Comparison of ENCODE assay signal across 4 fruit fly cellular contexts in genomic region chr2L:13373435-13374242, dm6.
TF ChIP-seq lines count a peak whose summit lies in the region.

TSS of gene Bdp1 (minus strand) at chr2L:13373890.
TSS of gene CG6565 (plus strand) at chr2L:13374019.

TF ChIP-seq in whole organism, adult, 20 proteins besides CTCF, POLR2A, EP300 and RAD21 (continued from another document):
- TF ChIP-seq CG12768 (GFP tag; optimal IDR thresholded peaks at IDR 0.05; lab: Kevin White, UChicago), result peak; percentile 98
- no peak for TF ChIP-seq kay (GFP tag; lab: Kevin White, UChicago; ENCODE audit: borderline replicate concordance)

TF ChIP-seq in whole organism, embryonic, 481 proteins besides CTCF, POLR2A, EP300 and RAD21 (continued from another document and continues in another):
- TF ChIP-seq stwl (tag; optimal IDR thresholded peaks at IDR 0.05; lab: Kevin White, UChicago), result peak; percentile 86
- peak; percentile 90 for TF ChIP-seq CG31224 (GFP tag; IDR thresholded peaks at IDR 0.05; lab: Robert Waterston, UW)
- peak; percentile 98 for TF ChIP-seq dmrt11E (tag; optimal IDR thresholded peaks at IDR 0.05; lab: Kevin White, UChicago)
- TF ChIP-seq wdn (GFP tag; IDR thresholded peaks at IDR 0.05; lab: Robert Waterston, UW), result peak; percentile 86
- TF ChIP-seq Nf-YB (GFP tag; optimal IDR thresholded peaks at IDR 0.05; lab: Kevin White, UChicago), result peak; percentile 82
- peak; percentile 96 for TF ChIP-seq CG33557 (GFP tag; optimal IDR thresholded peaks at IDR 0.05; lab: Kevin White, UChicago)
- TF ChIP-seq CG14050 (GFP tag; IDR thresholded peaks at IDR 0.05; lab: Robert Waterston, UW), result peak; percentile 92
- no peak for TF ChIP-seq usp (GFP tag; optimal IDR thresholded peaks at IDR 0.05; lab: Kevin White, UChicago)
- peak; percentile 91 for TF ChIP-seq CG14667 (GFP tag; IDR thresholded peaks at IDR 0.05; lab: Robert Waterston, UW)
- TF ChIP-seq Antp (GFP tag; optimal IDR thresholded peaks at IDR 0.05; lab: Kevin White, UChicago), result peak; percentile 98
- peak; percentile 93 for TF ChIP-seq Hmx (GFP tag; optimal IDR thresholded peaks at IDR 0.05; lab: Kevin White, UChicago)
- TF ChIP-seq ac (GFP tag; optimal IDR thresholded peaks at IDR 0.05; lab: Kevin White, UChicago), result peak; percentile 84
- peak; percentile 87 for TF ChIP-seq ap (GFP tag; IDR thresholded peaks at IDR 0.05; lab: Robert Waterston, UW)
- peak; percentile 99 for TF ChIP-seq CG13624 (GFP tag; optimal IDR thresholded peaks at IDR 0.05; lab: Kevin White, UChicago)
- peak; percentile 94 for TF ChIP-seq YL-1 (GFP tag; optimal IDR thresholded peaks at IDR 0.05; lab: Kevin White, UChicago)
- TF ChIP-seq toy (GFP tag; IDR thresholded peaks at IDR 0.05; lab: Robert Waterston, UW), result peak; percentile 78
- TF ChIP-seq ERR (GFP tag; optimal IDR thresholded peaks at IDR 0.05; lab: Kevin White, UChicago), result peak; percentile 95
- TF ChIP-seq CG12236 (GFP tag; optimal IDR thresholded peaks at IDR 0.05; lab: Kevin White, UChicago), result peak; percentile 97
- TF ChIP-seq CG17912 (GFP tag; optimal IDR thresholded peaks at IDR 0.05; lab: Kevin White, UChicago), result peak; percentile 58
- TF ChIP-seq CG30020 (tag; optimal IDR thresholded peaks at IDR 0.05; lab: Kevin White, UChicago), result peak; percentile 84
- peak; percentile 91 for TF ChIP-seq Sin3A (optimal IDR thresholded peaks at IDR 0.05; lab: Kevin White, UChicago)
- TF ChIP-seq Fer1 (GFP tag; optimal IDR thresholded peaks at IDR 0.05; lab: Kevin White, UChicago), result peak; percentile 95
- peak; percentile 92 for TF ChIP-seq ara (GFP tag; IDR thresholded peaks at IDR 0.05; lab: Robert Waterston, UW)
- TF ChIP-seq Atf-2 (GFP tag; optimal IDR thresholded peaks at IDR 0.05; lab: Kevin White, UChicago), result peak; percentile 99
- peak; percentile 86 for TF ChIP-seq C15 (GFP tag; IDR thresholded peaks at IDR 0.05; lab: Robert Waterston, UW)
- peak; percentile 94 for TF ChIP-seq Poxn (GFP tag; IDR thresholded peaks at IDR 0.05; lab: Robert Waterston, UW)
- TF ChIP-seq lab (GFP tag; optimal IDR thresholded peaks at IDR 0.05; lab: Kevin White, UChicago), result peak; percentile 97
- TF ChIP-seq HmgD (GFP tag; optimal IDR thresholded peaks at IDR 0.05; lab: Kevin White, UChicago), result peak; percentile 97
- TF ChIP-seq bab2 (GFP tag; optimal IDR thresholded peaks at IDR 0.05; lab: Kevin White, UChicago), result peak; percentile 99
- TF ChIP-seq CG12299 (tag; optimal IDR thresholded peaks at IDR 0.05; lab: Kevin White, UChicago), result peak; percentile 92
- TF ChIP-seq sug (tag; optimal IDR thresholded peaks at IDR 0.05; lab: Kevin White, UChicago), result peak; percentile 95
- peak; percentile 78 for TF ChIP-seq onecut (GFP tag; IDR thresholded peaks at IDR 0.05; lab: Robert Waterston, UW)
- peak; percentile 98 for TF ChIP-seq CG12744 (GFP tag; optimal IDR thresholded peaks at IDR 0.05; lab: Kevin White, UChicago)
- TF ChIP-seq tx (GFP tag; optimal IDR thresholded peaks at IDR 0.05; lab: Kevin White, UChicago), result peak; percentile 99
- peak; percentile 93 for TF ChIP-seq p53 (GFP tag; optimal IDR thresholded peaks at IDR 0.05; lab: Kevin White, UChicago)
- TF ChIP-seq CG3726 (GFP tag; IDR thresholded peaks at IDR 0.05; lab: Robert Waterston, UW), result peak; percentile 89; the same call in 2 of the 3 replicates
- TF ChIP-seq Doc2 (GFP tag; IDR thresholded peaks at IDR 0.05; lab: Robert Waterston, UW), result peak; percentile 91
- TF ChIP-seq unpg (GFP tag; optimal IDR thresholded peaks at IDR 0.05; lab: Kevin White, UChicago), result peak; percentile 94
- peak; percentile 93 for TF ChIP-seq BtbVII (GFP tag; optimal IDR thresholded peaks at IDR 0.05; lab: Kevin White, UChicago)
- peak; percentile 99 for TF ChIP-seq CG7786 (GFP tag; optimal IDR thresholded peaks at IDR 0.05; lab: Kevin White, UChicago)
- TF ChIP-seq CG9797 (GFP tag; optimal IDR thresholded peaks at IDR 0.05; lab: Kevin White, UChicago), result peak; percentile 44
- peak; percentile 99 for TF ChIP-seq CG9609 (GFP tag; optimal IDR thresholded peaks at IDR 0.05; lab: Kevin White, UChicago)
- peak; percentile 96 for TF ChIP-seq jing (GFP tag; optimal IDR thresholded peaks at IDR 0.05; lab: Kevin White, UChicago)

TF ChIP-seq in whole organism, prepupa, 60 proteins besides CTCF, POLR2A, EP300 and RAD21 (continued from another document):
- peak; percentile 96 for TF ChIP-seq CG10669 (GFP tag; optimal IDR thresholded peaks at IDR 0.05; lab: Kevin White, UChicago)
- peak; percentile 96 for TF ChIP-seq CG34406 (GFP tag; optimal IDR thresholded peaks at IDR 0.05; lab: Kevin White, UChicago)
- TF ChIP-seq CG15336 (GFP tag; IDR thresholded peaks at IDR 0.05; lab: Robert Waterston, UW), result peak; percentile 90
- peak; percentile 97 for TF ChIP-seq Met (GFP tag; optimal IDR thresholded peaks at IDR 0.05; lab: Kevin White, UChicago)
- TF ChIP-seq CG3919 (GFP tag; optimal IDR thresholded peaks at IDR 0.05; lab: Kevin White, UChicago), result peak; percentile 96
- peak; percentile 82 for TF ChIP-seq CG6854 (GFP tag; optimal IDR thresholded peaks at IDR 0.05; lab: Kevin White, UChicago)
- peak; percentile 99 for TF ChIP-seq CG10631 (GFP tag; optimal IDR thresholded peaks at IDR 0.05; lab: Kevin White, UChicago)
- TF ChIP-seq topi (GFP tag; optimal IDR thresholded peaks at IDR 0.05; lab: Kevin White, UChicago), result peak; percentile 98
- TF ChIP-seq salr (GFP tag; optimal IDR thresholded peaks at IDR 0.05; lab: Kevin White, UChicago), result peak; percentile 88 to 98
- peak; percentile 95 for TF ChIP-seq Lpt (GFP tag; optimal IDR thresholded peaks at IDR 0.05; lab: Kevin White, UChicago)
- peak; percentile 97 for TF ChIP-seq Eip75B (GFP tag; optimal IDR thresholded peaks at IDR 0.05; lab: Kevin White, UChicago)
- peak; percentile 95 for TF ChIP-seq Gug (GFP tag; IDR thresholded peaks at IDR 0.05; lab: Robert Waterston, UW)
- peak; percentile 99 for TF ChIP-seq Hr39 (GFP tag; optimal IDR thresholded peaks at IDR 0.05; lab: Kevin White, UChicago)
- TF ChIP-seq achi (GFP tag; optimal IDR thresholded peaks at IDR 0.05; lab: Kevin White, UChicago), result peak; percentile 98
- peak; percentile 99 for TF ChIP-seq CG32006 (GFP tag; optimal IDR thresholded peaks at IDR 0.05; lab: Kevin White, UChicago)
- peak; percentile 90 for TF ChIP-seq eg (GFP tag; IDR thresholded peaks at IDR 0.05; lab: Robert Waterston, UW)
- TF ChIP-seq Sox102F (GFP tag; optimal IDR thresholded peaks at IDR 0.05; lab: Kevin White, UChicago), result peak; percentile 97
- TF ChIP-seq CG7368 (GFP tag; optimal IDR thresholded peaks at IDR 0.05; lab: Kevin White, UChicago), result peak; percentile 92
- TF ChIP-seq dsx (GFP tag; optimal IDR thresholded peaks at IDR 0.05; lab: Kevin White, UChicago; ENCODE audit: poor library complexity, severe bottlenecking), result peak; percentile 83
- TF ChIP-seq CG16779 (tag; optimal IDR thresholded peaks at IDR 0.05; lab: Kevin White, UChicago), result peak; percentile 87
- no peak for TF ChIP-seq CG6276 (GFP tag; optimal IDR thresholded peaks at IDR 0.05; lab: Kevin White, UChicago)
- peak; percentile 99 for TF ChIP-seq cyc (GFP tag; optimal IDR thresholded peaks at IDR 0.05; lab: Kevin White, UChicago)
- TF ChIP-seq net (GFP tag; optimal IDR thresholded peaks at IDR 0.05; lab: Kevin White, UChicago), result peak; percentile 95
- peak; percentile 88 for TF ChIP-seq CG6163 (GFP tag; IDR thresholded peaks at IDR 0.05; lab: Robert Waterston, UW)
- TF ChIP-seq Eip78C (GFP tag; lab: Kevin White, UChicago), result peak; percentile 99
- TF ChIP-seq CG1621 (tag; optimal IDR thresholded peaks at IDR 0.05; lab: Kevin White, UChicago), result peak; percentile 83
- no peak for TF ChIP-seq CG9139 (GFP tag; optimal IDR thresholded peaks at IDR 0.05; lab: Kevin White, UChicago)
- peak; percentile 84 for TF ChIP-seq fkh (GFP tag; optimal IDR thresholded peaks at IDR 0.05; lab: Kevin White, UChicago)
- peak; percentile 97 for TF ChIP-seq CG11762 (GFP tag; optimal IDR thresholded peaks at IDR 0.05; lab: Kevin White, UChicago; ENCODE audit: insufficient read depth)
- peak; percentile 98 for TF ChIP-seq Hr4 (GFP tag; optimal IDR thresholded peaks at IDR 0.05; lab: Kevin White, UChicago)
- TF ChIP-seq Sox14 (GFP tag; optimal IDR thresholded peaks at IDR 0.05; lab: Kevin White, UChicago), result peak; percentile 98
- TF ChIP-seq CG8319 (GFP tag; optimal IDR thresholded peaks at IDR 0.05; lab: Kevin White, UChicago), result peak; percentile 97
- peak; percentile 97 for TF ChIP-seq dac (GFP tag; optimal IDR thresholded peaks at IDR 0.05; lab: Kevin White, UChicago)
- peak; percentile 99 for TF ChIP-seq esn (GFP tag; optimal IDR thresholded peaks at IDR 0.05; lab: Kevin White, UChicago)
- TF ChIP-seq fd59A (GFP tag; optimal IDR thresholded peaks at IDR 0.05; lab: Kevin White, UChicago), result peak; percentile 94
- peak; percentile 92 for TF ChIP-seq Hr38 (GFP tag; optimal IDR thresholded peaks at IDR 0.05; lab: Kevin White, UChicago)
- TF ChIP-seq Blimp-1 (GFP tag; optimal IDR thresholded peaks at IDR 0.05; lab: Kevin White, UChicago), result peak; percentile 86
- peak in 1 of 2 experiments; percentile 93 for TF ChIP-seq ss (GFP tag; optimal IDR thresholded peaks at IDR 0.05; lab: Kevin White, UChicago)
- TF ChIP-seq Ets96B (tag; optimal IDR thresholded peaks at IDR 0.05; lab: Kevin White, UChicago), result peak; percentile 92
- peak; percentile 99 for TF ChIP-seq CG11902 (GFP tag; optimal IDR thresholded peaks at IDR 0.05; lab: Kevin White, UChicago)

TF ChIP-seq in whole organism, wandering third instar larva, 38 proteins besides CTCF, POLR2A, EP300 and RAD21 (continued from another document):
- TF ChIP-seq Myc (optimal IDR thresholded peaks at IDR 0.05; lab: Kevin White, UChicago) (peak; percentile 92), Hnf4 (GFP tag; optimal IDR thresholded peaks at IDR 0.05; lab: Kevin White, UChicago) (peak; percentile 96), br (GFP tag; optimal IDR thresholded peaks at IDR 0.05; lab: Kevin White, UChicago) (peak; percentile 97), dmrt93B (GFP tag; optimal IDR thresholded peaks at IDR 0.05; lab: Kevin White, UChicago) (peak; percentile 98), Abd-B (GFP tag; optimal IDR thresholded peaks at IDR 0.05; lab: Kevin White, UChicago) (no peak), CrebA (GFP tag; optimal IDR thresholded peaks at IDR 0.05; lab: Kevin White, UChicago; ENCODE audit: borderline replicate concordance) (no peak), woc (GFP tag; optimal IDR thresholded peaks at IDR 0.05; lab: Kevin White, UChicago) (peak; percentile 99), foxo (GFP tag; optimal IDR thresholded peaks at IDR 0.05; lab: Kevin White, UChicago) (peak; percentile 78 to 98), Dif (GFP tag; optimal IDR thresholded peaks at IDR 0.05; lab: Kevin White, UChicago; ENCODE audit: partially characterized antibody) (no peak), ey (GFP tag; optimal IDR thresholded peaks at IDR 0.05; lab: Kevin White, UChicago) (peak; percentile 98), Vsx2 (GFP tag; optimal IDR thresholded peaks at IDR 0.05; lab: Kevin White, UChicago; ENCODE audit: partially characterized antibody) (no peak), GATAd (GFP tag; optimal IDR thresholded peaks at IDR 0.05; lab: Kevin White, UChicago) (peak; percentile 93), lola (GFP tag; optimal IDR thresholded peaks at IDR 0.05; lab: Kevin White, UChicago) (no peak), Hr83 (GFP tag; optimal IDR thresholded peaks at IDR 0.05; lab: Kevin White, UChicago; ENCODE audit: poor library complexity, severe bottlenecking) (peak; percentile 19), usp (GFP tag; optimal IDR thresholded peaks at IDR 0.05; lab: Kevin White, UChicago) (no peak)
TF ChIP-seq in whole organism, wandering third instar larva: peak in this region for 24.
